Worm (Caenorhabditis elegans): Measurements from ENCODE around the gene adss-1.

The adss-1 gene

DNA sequence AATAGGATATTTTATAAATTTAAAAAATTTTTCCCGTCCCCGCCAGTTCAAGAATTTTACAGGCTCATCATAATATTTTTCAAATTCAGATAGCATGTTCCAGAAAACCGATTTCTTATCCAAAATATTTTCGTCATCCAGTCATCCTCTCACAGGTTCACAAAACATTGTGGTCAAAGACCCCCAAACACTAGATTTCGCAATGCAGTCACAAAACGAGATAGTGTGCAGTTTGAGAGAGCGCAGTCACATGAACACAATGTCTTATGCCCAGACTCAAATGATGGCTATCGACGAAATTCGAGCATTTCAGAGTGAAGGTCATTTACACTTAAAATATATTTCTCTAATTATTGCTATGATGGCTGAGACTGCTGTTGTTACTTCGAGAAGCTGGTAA lies 21.4 kb upstream of the adss-1 start, which contains the start of gene abhd-5.2:
Gene abhd-5.2 (plus strand): TSS at position 95 of the 400 bp plus-strand sequence.
- TF ChIP-seq W03F9.2 (tag; optimal IDR thresholded peaks at IDR 0.05) (peak; percentile 11), him-1 (tag; optimal IDR thresholded peaks at IDR 0.05) (no peak)

DNA sequence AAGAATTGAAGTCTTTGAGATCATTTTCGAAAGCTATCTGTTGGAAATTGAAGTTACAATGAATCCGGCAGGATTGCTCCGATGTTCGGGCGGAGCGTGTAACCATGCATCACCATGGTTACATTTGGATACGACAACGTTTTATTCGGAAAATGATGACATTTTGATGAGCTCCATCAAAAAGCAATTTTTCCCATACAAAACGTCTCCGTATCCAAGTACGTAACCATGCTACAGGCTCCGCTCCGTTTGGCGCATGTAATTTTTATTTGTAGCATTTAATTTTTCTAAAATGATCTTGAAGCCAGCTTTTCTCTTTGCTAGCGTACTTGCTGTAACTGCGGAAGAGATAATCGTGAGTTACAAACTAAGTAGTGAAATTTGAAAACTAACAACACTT lies 19.3 kb upstream of the adss-1 start, which contains the start of the genes cwp-2 and cwp-3:
Gene cwp-2 (minus strand): TSS at position 101 of the 400 bp plus-strand sequence.
Gene cwp-3 (plus strand): TSS at position 293 of the 400 bp plus-strand sequence.
- TF ChIP-seq him-1 (tag; optimal IDR thresholded peaks at IDR 0.05) (no peak), dao-5 (tag; optimal IDR thresholded peaks at IDR 0.05) (no peak), W03F9.2 (tag; optimal IDR thresholded peaks at IDR 0.05) (no peak)

DNA sequence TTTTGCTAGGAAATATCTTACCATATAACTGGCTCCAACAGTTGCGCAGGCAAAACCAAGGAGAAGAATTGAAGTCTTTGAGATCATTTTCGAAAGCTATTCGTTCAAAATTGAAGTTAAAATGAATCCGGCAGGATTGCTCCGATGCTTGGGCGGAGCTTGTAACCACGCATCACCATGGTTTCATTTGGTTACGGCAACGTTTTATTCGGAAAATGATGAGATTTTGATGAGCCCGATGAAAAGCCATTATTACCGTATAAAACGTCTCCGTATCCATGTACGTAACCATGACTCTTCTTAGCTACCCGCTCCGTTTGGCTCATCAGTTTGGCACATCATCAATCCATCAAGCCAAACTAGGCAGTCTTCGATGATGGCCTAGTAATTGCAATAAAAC lies 18.0 kb upstream of the adss-1 start, which contains the start of gene cwp-1:
Gene cwp-1 (minus strand): TSS at position 101 of the 400 bp plus-strand sequence.
- no peak for TF ChIP-seq him-1 (tag; optimal IDR thresholded peaks at IDR 0.05)
- no peak for TF ChIP-seq dao-5 (tag; optimal IDR thresholded peaks at IDR 0.05)
- no peak for TF ChIP-seq W03F9.2 (tag; optimal IDR thresholded peaks at IDR 0.05)

DNA sequence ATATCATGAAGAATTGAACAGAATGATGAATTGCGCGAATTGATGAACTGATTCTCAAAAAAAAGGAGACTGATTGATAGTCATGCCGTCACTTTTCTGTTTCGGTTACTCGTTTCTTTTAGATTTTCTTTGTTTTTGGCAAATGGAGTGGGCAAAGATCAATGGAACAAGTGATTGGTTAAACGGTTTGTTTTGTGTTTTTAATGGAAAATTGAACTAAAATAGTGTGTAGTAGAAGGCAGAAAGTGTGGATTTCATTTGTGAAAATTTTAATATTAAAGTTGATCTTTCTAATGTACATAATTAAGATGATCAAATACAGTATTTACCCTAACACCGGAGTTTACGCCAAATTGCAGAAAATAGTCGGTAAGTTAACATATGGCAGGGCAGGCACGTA lies 16.7 kb upstream of the adss-1 start, which contains the start of gene nas-9:
Gene nas-9 (minus strand): TSS at position 101 of the 400 bp plus-strand sequence.
- TF ChIP-seq him-1 (tag; optimal IDR thresholded peaks at IDR 0.05) (no peak), W03F9.2 (tag; optimal IDR thresholded peaks at IDR 0.05) (no peak)

DNA sequence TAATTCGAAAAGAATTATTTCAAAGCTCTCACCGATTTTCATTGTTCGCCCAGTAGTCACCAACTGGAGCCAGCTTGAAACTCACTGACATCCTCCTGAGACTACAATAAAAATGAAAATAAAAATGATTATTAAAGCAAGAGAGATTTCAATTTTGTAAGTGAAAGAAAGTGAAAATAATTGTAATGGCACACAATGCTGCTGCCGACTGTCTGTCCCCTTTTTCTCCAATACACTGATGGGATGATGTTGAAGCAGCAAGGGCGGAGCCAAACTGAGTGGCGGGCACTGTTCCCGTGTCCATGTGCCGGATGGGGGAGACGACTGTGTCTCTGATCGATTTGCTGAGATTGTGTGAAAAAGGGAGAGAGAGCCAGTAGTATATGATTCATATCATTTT lies 11.1 kb upstream of the adss-1 start, which contains the start of gene C37H5.14:
Gene C37H5.14 (minus strand): TSS at position 101 of the 400 bp plus-strand sequence.
- no peak for TF ChIP-seq him-1 (tag; optimal IDR thresholded peaks at IDR 0.05)
- TF ChIP-seq dao-5 (tag; optimal IDR thresholded peaks at IDR 0.05) = no peak
- no peak for TF ChIP-seq W03F9.2 (tag; optimal IDR thresholded peaks at IDR 0.05)

DNA sequence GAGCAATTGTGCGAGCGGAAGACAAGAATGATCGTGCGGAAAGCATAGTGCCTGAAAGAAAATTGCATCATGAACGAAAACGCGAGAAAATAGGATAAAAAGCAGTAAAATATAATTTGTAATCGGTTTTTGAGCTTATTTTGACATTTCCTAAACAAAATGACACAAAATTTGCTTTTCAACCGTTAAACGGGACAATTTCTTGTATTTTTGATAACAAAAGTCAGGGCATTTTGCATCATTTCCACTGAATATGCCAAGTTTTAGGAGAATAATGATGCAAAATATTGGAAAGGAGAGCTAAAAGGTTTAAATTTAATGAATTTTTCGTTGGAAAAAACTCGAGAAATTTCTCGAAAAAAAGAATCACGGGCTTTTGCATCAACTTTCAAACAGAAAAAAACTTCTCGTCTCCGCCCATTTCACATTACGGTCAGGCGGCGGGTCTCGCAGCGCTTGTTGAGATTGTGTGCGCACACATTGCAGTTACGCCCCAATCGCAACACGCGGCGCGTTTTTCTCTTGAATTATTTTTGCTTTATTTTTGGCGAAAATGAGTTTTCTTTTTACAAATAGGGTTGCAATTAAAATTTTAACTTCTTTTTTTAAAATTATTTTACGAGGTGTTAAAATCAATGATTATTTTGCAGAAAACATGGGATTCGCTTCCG lies 3.6 kb upstream of the adss-1 start, which contains the start of the genes hsp-6 and C37H5.5:
Gene hsp-6 (minus strand): TSS at position 51 of the 671 bp plus-strand sequence.
Gene C37H5.5 (plus strand): TSS at position 651 of the 671 bp plus-strand sequence.
- no peak for TF ChIP-seq dao-5 (tag; optimal IDR thresholded peaks at IDR 0.05)
- peak; percentile 93 for TF ChIP-seq W03F9.2 (tag; optimal IDR thresholded peaks at IDR 0.05)
- peak; percentile 14 for TF ChIP-seq him-1 (tag; optimal IDR thresholded peaks at IDR 0.05)

DNA sequence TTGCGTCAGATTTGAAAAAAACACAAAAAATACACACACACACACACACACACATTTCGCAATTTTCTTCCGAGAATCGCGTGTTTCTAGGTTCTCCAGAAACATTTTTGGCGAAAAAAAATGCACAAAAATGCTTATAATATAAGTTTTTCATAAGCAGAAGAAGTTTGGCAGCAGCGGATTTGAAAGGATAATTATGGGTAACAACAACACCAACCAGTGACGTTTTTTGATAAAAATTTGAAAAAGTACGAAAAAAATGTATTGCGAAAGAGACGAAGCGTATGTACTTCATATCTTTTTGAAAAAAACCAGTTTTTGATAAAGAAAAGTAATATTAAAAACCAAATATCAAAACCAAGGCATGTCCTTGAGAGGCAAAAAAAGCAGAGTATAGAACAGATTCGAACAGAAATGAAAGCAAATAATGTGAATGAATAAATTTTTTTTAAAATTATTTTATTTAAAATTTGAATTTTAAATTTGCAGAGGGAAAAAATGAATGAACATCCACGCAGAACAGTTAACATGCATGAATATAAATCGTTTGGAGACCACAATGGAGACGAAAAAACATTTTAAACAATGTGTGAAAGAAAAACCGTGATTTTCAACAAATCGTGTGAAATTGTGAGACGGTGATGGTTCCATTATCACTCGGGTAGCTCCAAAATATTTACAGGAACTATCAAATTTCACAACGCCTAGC lies 614 bp upstream of the adss-1 start:
- TF ChIP-seq W03F9.2 (tag; optimal IDR thresholded peaks at IDR 0.05) (peak; percentile 11), him-1 (tag; optimal IDR thresholded peaks at IDR 0.05) (peak; percentile 0), dao-5 (tag; optimal IDR thresholded peaks at IDR 0.05) (no peak)

DNA sequence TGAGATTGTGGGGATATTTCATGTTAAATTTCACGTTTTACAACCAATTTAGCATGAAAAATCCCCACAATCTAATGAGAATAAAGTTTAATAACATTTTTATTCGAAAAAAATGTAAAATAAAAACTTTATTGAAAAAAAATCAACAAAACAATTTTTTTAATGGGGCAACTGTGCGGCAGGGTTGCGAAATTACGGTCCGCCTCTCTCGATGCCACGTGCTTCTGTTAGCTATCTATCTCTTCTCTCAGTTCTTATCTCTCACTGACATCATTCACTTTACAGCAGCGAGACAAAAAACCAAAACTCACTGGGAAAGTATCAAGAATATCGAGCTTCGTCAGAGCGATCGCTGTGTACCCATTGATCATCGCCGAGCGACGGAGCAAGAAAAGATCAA lies 2.6 kb downstream of the adss-1 start:
- no peak for TF ChIP-seq him-1 (tag; optimal IDR thresholded peaks at IDR 0.05)
- no peak for TF ChIP-seq dao-5 (tag; optimal IDR thresholded peaks at IDR 0.05)
- no peak for TF ChIP-seq W03F9.2 (tag; optimal IDR thresholded peaks at IDR 0.05)

DNA sequence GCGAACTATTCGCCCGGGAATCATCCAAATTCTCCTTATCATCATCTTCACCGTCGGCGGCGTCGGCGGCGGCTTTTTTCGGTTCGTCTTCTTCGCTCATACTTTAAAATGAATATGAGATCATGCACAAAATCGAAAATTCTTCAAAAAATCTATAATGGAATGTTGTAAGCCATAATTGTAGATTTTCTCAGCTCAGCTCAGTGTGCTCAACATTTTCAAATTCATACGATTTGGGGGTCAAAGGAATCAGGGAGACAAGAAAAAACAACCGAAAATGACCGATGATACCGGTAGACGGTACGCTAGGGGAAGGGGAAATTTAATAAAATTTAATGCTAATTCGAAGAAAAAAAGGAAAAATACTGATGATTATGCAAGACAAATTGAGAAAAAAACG lies 4.7 kb downstream of the adss-1 start, which contains the start of gene ccep-97:
Gene ccep-97 (minus strand): TSS at position 101 of the 400 bp plus-strand sequence.
- TF ChIP-seq W03F9.2 (tag; optimal IDR thresholded peaks at IDR 0.05) (no peak), dao-5 (tag; optimal IDR thresholded peaks at IDR 0.05) (no peak), him-1 (tag; optimal IDR thresholded peaks at IDR 0.05) (no peak)

DNA sequence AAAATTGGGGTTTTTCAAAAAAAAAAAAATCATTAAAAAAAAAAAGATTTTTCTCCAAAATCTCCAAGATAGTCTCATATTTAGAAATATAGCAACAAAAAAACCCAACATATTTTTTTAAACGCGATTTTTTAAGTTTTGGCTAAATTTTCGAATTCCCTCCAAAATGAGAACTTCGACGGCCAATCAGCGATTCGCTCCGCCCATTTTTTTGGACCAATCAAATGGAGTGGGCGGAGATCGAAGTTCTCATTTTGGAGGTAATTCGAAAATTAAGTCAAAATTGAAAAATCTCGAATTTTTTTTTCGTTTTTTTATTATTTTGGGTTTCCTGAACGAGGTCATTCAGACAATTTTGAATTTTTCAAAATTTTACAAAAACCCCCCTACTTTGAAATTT lies 9.4 kb downstream of the adss-1 start:
- TF ChIP-seq him-1 (tag; optimal IDR thresholded peaks at IDR 0.05) = no peak
- TF ChIP-seq W03F9.2 (tag; optimal IDR thresholded peaks at IDR 0.05) = no peak
- TF ChIP-seq dao-5 (tag; optimal IDR thresholded peaks at IDR 0.05) = no peak

DNA sequence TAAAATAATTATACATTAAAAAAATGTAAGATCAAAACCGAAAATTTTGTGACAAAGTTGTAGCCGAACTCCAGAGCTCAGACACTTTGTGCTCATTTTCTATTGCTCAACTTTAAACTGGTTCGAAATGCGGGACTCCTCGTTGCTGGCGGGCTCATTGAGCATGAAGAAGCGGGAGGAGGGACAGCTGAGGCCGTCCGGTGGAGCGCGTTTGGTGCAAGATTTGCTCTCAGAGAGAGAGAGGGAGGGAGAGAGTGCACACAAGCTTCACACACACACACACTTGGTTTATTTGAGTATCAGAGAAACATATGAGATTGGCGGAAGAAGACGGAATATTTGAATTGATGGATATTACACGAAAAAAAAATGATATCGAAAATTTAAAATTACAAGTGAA lies 12.6 kb downstream of the adss-1 start:
- TF ChIP-seq dao-5 (tag; optimal IDR thresholded peaks at IDR 0.05) = no peak
- TF ChIP-seq him-1 (tag; optimal IDR thresholded peaks at IDR 0.05) = no peak
- no peak for TF ChIP-seq W03F9.2 (tag; optimal IDR thresholded peaks at IDR 0.05)

DNA sequence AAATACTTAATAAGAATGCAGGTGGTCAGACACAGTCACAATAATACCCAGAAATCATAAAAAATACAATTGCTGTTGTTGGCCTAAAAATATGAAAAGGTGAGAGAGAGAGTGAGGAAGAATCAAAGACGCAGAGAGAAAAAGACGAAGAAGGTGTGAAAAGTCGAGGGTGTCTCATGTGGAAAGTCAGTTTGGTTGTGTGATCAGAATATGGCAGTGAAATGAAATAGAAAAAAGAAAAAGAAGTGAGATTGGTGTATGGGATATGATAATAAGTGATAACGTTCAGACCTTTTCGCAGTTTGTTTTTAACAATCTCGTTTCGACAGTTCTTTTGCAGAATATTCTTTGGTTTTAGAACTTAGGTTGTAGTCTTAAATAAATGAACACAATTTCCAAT lies 16.4 kb downstream of the adss-1 start:
- TF ChIP-seq W03F9.2 (tag; optimal IDR thresholded peaks at IDR 0.05) (no peak), dao-5 (tag; optimal IDR thresholded peaks at IDR 0.05) (no peak), him-1 (tag; optimal IDR thresholded peaks at IDR 0.05) (no peak)

DNA sequence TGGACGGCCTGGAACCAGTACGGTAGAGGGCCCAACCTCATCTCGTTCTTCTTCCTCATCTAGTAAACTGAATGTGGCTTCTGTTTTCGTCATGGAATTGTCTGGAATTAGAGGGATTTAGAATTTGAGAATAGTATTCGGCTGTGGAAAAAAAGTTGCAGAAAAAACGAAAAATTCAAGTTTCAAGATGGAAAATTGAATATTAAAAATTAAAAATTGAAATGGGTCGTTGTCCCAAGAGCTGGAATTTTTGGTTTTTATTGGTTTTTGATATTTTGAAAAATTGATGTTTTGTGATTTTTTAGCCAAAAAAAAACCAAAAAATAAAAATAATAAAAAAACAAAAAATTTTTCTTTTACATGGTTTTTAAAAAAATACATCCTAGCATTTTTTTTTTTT lies 17.4 kb downstream of the adss-1 start, which contains the start of gene R02F11.3:
Gene R02F11.3 (minus strand): TSS at position 101 of the 400 bp plus-strand sequence.
- TF ChIP-seq dao-5 (tag; optimal IDR thresholded peaks at IDR 0.05) (no peak), W03F9.2 (tag; optimal IDR thresholded peaks at IDR 0.05) (no peak), him-1 (tag; optimal IDR thresholded peaks at IDR 0.05) (no peak)

DNA sequence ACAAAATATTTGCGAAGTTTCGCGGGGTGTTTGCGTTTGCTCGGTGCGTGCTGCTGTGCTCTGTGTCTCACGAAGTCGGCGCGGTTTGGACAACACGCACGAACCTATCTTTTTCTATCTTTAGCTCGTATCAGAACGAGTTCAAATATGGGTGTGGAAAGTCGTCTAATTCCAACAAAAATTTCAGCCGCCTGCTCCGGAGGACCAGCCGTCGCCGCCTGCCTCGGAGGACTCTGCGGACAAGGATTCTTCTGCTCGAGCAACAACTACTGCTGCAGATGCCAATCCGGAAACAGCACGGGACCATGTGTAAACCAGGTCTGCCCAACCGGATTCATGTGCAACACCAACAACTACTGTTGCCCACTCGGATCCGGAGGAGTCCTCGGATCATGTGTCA lies 21.3 kb downstream of the adss-1 start:
- TF ChIP-seq W03F9.2 (tag; optimal IDR thresholded peaks at IDR 0.05) = no peak
- TF ChIP-seq dao-5 (tag; optimal IDR thresholded peaks at IDR 0.05) = no peak
- TF ChIP-seq him-1 (tag; optimal IDR thresholded peaks at IDR 0.05) = no peak
